Fruit fly (Drosophila melanogaster): ENCODE results near the gene CG32532.

The CG32532 gene

dm6 chrX:19505334-19506185, 41.7 kb downstream of the CG32532 start (continued):
- TF ChIP-seq lov (optimal IDR thresholded peaks at IDR 0.05) (no peak), lov (GFP tag; IDR thresholded peaks at IDR 0.05) (no peak), tna (GFP tag; IDR thresholded peaks at IDR 0.05; ENCODE audit: partially characterized antibody) (peak; percentile 64), CG15479 (GFP tag; optimal IDR thresholded peaks at IDR 0.05) (peak; percentile 88), HLH3B (GFP tag; IDR thresholded peaks at IDR 0.05) (no peak), Hey (tag; optimal IDR thresholded peaks at IDR 0.05) (no peak), br (optimal IDR thresholded peaks at IDR 0.05) (no peak), Bgb (GFP tag; IDR thresholded peaks at IDR 0.05; ENCODE audit: partially characterized antibody) (peak; percentile 90), CG12391 (tag; optimal IDR thresholded peaks at IDR 0.05) (peak; percentile 38), dpn (GFP tag; optimal IDR thresholded peaks at IDR 0.05) (peak; percentile 40 to 57), crol (GFP tag; IDR thresholded peaks at IDR 0.05) (peak; percentile 30; the same call in 1 of the 2 replicates), E2f2 (GFP tag; IDR thresholded peaks at IDR 0.05) (peak; percentile 56), onecut (GFP tag; IDR thresholded peaks at IDR 0.05) (peak; percentile 32; the same call in 1 of the 2 replicates), luna (GFP tag; optimal IDR thresholded peaks at IDR 0.05) (no peak), Rx (GFP tag; IDR thresholded peaks at IDR 0.05) (no peak), CG16813 (GFP tag; IDR thresholded peaks at IDR 0.05; ENCODE audit: partially characterized antibody) (peak; percentile 84), sim (GFP tag; IDR thresholded peaks at IDR 0.05) (no peak), vvl (GFP tag; IDR thresholded peaks at IDR 0.05) (peak; percentile 67), vnd (GFP tag; IDR thresholded peaks at IDR 0.05; ENCODE audit: partially characterized antibody) (peak; percentile 77), mirr (GFP tag; optimal IDR thresholded peaks at IDR 0.05) (no peak), zfh2 (GFP tag; optimal IDR thresholded peaks at IDR 0.05) (peak; percentile 48), Ets97D (GFP tag; optimal IDR thresholded peaks at IDR 0.05) (peak; percentile 74), CG1233 (GFP tag; optimal IDR thresholded peaks at IDR 0.05) (no peak), pb (GFP tag; optimal IDR thresholded peaks at IDR 0.05) (no peak), lola (GFP tag; optimal IDR thresholded peaks at IDR 0.05) (no peak), ewg (GFP tag; optimal IDR thresholded peaks at IDR 0.05) (no peak), lbe (GFP tag; optimal IDR thresholded peaks at IDR 0.05) (no peak), TFAM (GFP tag; optimal IDR thresholded peaks at IDR 0.05) (no peak), Sin3A (optimal IDR thresholded peaks at IDR 0.05) (peak; percentile 44), CG7839 (tag; optimal IDR thresholded peaks at IDR 0.05) (no peak), CG4730 (GFP tag; IDR thresholded peaks at IDR 0.05) (no peak), cg (GFP tag; optimal IDR thresholded peaks at IDR 0.05) (peak; percentile 50), zen (tag; optimal IDR thresholded peaks at IDR 0.05) (no peak), maf-S (GFP tag; optimal IDR thresholded peaks at IDR 0.05) (peak; percentile 35), tio (GFP tag; optimal IDR thresholded peaks at IDR 0.05) (no peak), CHES-1-like (GFP tag; optimal IDR thresholded peaks at IDR 0.05) (peak; percentile 66), CG12769 (tag; optimal IDR thresholded peaks at IDR 0.05) (no peak), exex (tag; optimal IDR thresholded peaks at IDR 0.05) (peak; percentile 76), CG1647 (GFP tag; optimal IDR thresholded peaks at IDR 0.05) (no peak), Hr3 (GFP tag; optimal IDR thresholded peaks at IDR 0.05) (peak; percentile 17), CG4820 (GFP tag; optimal IDR thresholded peaks at IDR 0.05) (no peak), CG32532 (GFP tag; IDR thresholded peaks at IDR 0.05) (peak; percentile 81), CG2202 (tag; optimal IDR thresholded peaks at IDR 0.05) (no peak), emc (GFP tag; optimal IDR thresholded peaks at IDR 0.05) (peak; percentile 22), CG11085 (GFP tag; IDR thresholded peaks at IDR 0.05) (peak; percentile 30; the same call in 1 of the 2 replicates), hbn (GFP tag; IDR thresholded peaks at IDR 0.05; ENCODE audit: partially characterized antibody) (peak; percentile 72), CG14860 (GFP tag; IDR thresholded peaks at IDR 0.05; ENCODE audit: partially characterized antibody) (peak; percentile 79), Six4 (GFP tag; optimal IDR thresholded peaks at IDR 0.05) (peak; percentile 17), CG13296 (GFP tag; optimal IDR thresholded peaks at IDR 0.05) (no peak), CG17829 (tag; optimal IDR thresholded peaks at IDR 0.05) (peak; percentile 34)

Measured in whole organism, embryonic.